Fruit fly (Drosophila melanogaster) whole organism, embryonic: ENCODE data around the gene Aasdh.

ENCODE experiments used
- BtbVII ChIP-seq: fragments of 200-800 bp; sonication (Bioruptor generic); optimal IDR thresholded peaks from 3 replicates; lab custom pipeline; 2017; ENCODE audit warnings: missing biosample characterization, mild to moderate bottlenecking, missing genetic modification characterization
- CG2875 ChIP-seq: fragments of 200-800 bp; sonication (Bioruptor generic); optimal IDR thresholded peaks from 2 replicates; lab custom pipeline; 2017; ENCODE audit warnings: missing biosample characterization, mild to moderate bottlenecking, missing genetic modification characterization, missing genetic modification reagents
- CG31224 ChIP-seq: fragments of 200-800 bp; sonication (Bioruptor generic); IDR thresholded peaks from 2 replicates; pipeline ENCODE4 v1.3.6; 2022; ENCODE audit warnings: missing biosample characterization, missing genetic modification characterization
- CG5180 ChIP-seq: fragments of 200-800 bp; sonication (Bioruptor generic); optimal IDR thresholded peaks from 3 replicates; lab custom pipeline; 2017; ENCODE audit warnings: missing biosample characterization, missing genetic modification characterization, mild to moderate bottlenecking, moderate library complexity, missing genetic modification reagents
- CG6791 ChIP-seq: fragments of 200-800 bp; sonication (Bioruptor generic); IDR thresholded peaks from 3 replicates; pipeline ENCODE4 v1.3.6; 2022; ENCODE audit warnings: missing biosample characterization, missing genetic modification characterization; ENCODE audit not compliant: partially characterized antibody
- CG7987 ChIP-seq: fragments of 200-800 bp; sonication (Bioruptor generic); optimal IDR thresholded peaks from 2 replicates; lab custom pipeline; 2018; ENCODE audit warnings: missing biosample characterization, mild to moderate bottlenecking, missing genetic modification characterization, moderate library complexity
- CG9876 ChIP-seq: fragments of 200-800 bp; sonication (Bioruptor generic); optimal IDR thresholded peaks from 2 replicates; lab custom pipeline; 2016; ENCODE audit warnings: missing biosample characterization, missing genetic modification characterization
- CHES-1-like ChIP-seq: fragments of 200-800 bp; sonication (Bioruptor generic); optimal IDR thresholded peaks from 2 replicates; lab custom pipeline; 2016; ENCODE audit warnings: missing biosample characterization, missing genetic modification characterization
- Drgx ChIP-seq: fragments of 200-800 bp; sonication (Bioruptor generic); IDR thresholded peaks from 2 replicates; pipeline ENCODE4 v1.3.6; 2022; ENCODE audit warnings: missing biosample characterization, missing genetic modification characterization
- E2f2 ChIP-seq: fragments of 200-800 bp; sonication (Bioruptor generic); IDR thresholded peaks from 2 replicates; pipeline ENCODE4 v1.3.6; 2022; ENCODE audit warnings: missing biosample characterization, missing genetic modification characterization
- Med ChIP-seq: fragments of 200-800 bp; sonication (Bioruptor generic); peaks from one replicate; lab custom pipeline; 2016; ENCODE audit warnings: missing biosample characterization, missing genetic modification characterization, mild to moderate bottlenecking, inconsistent platforms, moderate library complexity
- Neu2 ChIP-seq: fragments of 200-800 bp; sonication (Bioruptor generic); optimal IDR thresholded peaks from 3 replicates; lab custom pipeline; 2016; ENCODE audit warnings: missing biosample characterization, missing genetic modification characterization, borderline replicate concordance
- Oli ChIP-seq: fragments of 200-800 bp; sonication (Bioruptor generic); optimal IDR thresholded peaks from 2 replicates; lab custom pipeline; 2018; ENCODE audit warnings: missing biosample characterization, mild to moderate bottlenecking, missing genetic modification characterization, moderate library complexity
- Opbp ChIP-seq: fragments of 200-800 bp; sonication (Bioruptor generic); IDR thresholded peaks from 3 replicates; pipeline ENCODE4 v1.3.6; 2022; ENCODE audit warnings: missing biosample characterization, missing genetic modification characterization; ENCODE audit not compliant: partially characterized antibody
- Xbp1 ChIP-seq: fragments of 200-800 bp; sonication (Bioruptor generic); optimal IDR thresholded peaks from 3 replicates; lab custom pipeline; 2016; ENCODE audit warnings: missing biosample characterization, mild to moderate bottlenecking, missing genetic modification characterization
- abd-A ChIP-seq: fragments of 200-800 bp; sonication (Bioruptor generic); optimal IDR thresholded peaks from 3 replicates; lab custom pipeline; 2019; ENCODE audit warnings: missing biosample characterization, mild to moderate bottlenecking, missing genetic modification characterization, moderate library complexity
- bowl ChIP-seq: fragments of 200-800 bp; sonication (Bioruptor generic); IDR thresholded peaks from 2 replicates; pipeline ENCODE4 v1.3.6; 2022; ENCODE audit warnings: missing biosample characterization, missing genetic modification characterization
- bsh ChIP-seq, 2 experiments: fragments of 200-800 bp; sonication (Bioruptor generic); optimal IDR thresholded peaks; 2 replicates each; lab custom pipeline; 2017 to 2018; ENCODE audit warnings: mild to moderate bottlenecking in 2 of 2, missing biosample characterization in 2 of 2, missing genetic modification characterization in 2 of 2, moderate library complexity in 1 of 2
- cg ChIP-seq: fragments of 200-800 bp; sonication (Bioruptor generic); optimal IDR thresholded peaks from 3 replicates; lab custom pipeline; 2019; ENCODE audit warnings: missing biosample characterization, mild to moderate bottlenecking, missing genetic modification characterization, moderate library complexity
- inv ChIP-seq: fragments of 200-800 bp; sonication (Bioruptor generic); IDR thresholded peaks from 2 replicates; pipeline ENCODE4 v1.3.6; 2022; ENCODE audit warnings: missing biosample characterization, missing genetic modification characterization; ENCODE audit not compliant: partially characterized antibody
- ken ChIP-seq: fragments of 200-800 bp; sonication (Bioruptor generic); IDR thresholded peaks from 3 replicates; pipeline ENCODE4 v1.3.6; 2022; ENCODE audit warnings: missing biosample characterization, missing genetic modification characterization
- klu ChIP-seq: fragments of 200-800 bp; sonication (Bioruptor generic); IDR thresholded peaks from 2 replicates; pipeline ENCODE4 v1.3.6; 2022; ENCODE audit warnings: missing biosample characterization, missing genetic modification characterization
- lbe ChIP-seq: fragments of 200-800 bp; sonication (Bioruptor generic); optimal IDR thresholded peaks from 2 replicates; lab custom pipeline; 2016; ENCODE audit warnings: missing biosample characterization, mild to moderate bottlenecking, missing genetic modification characterization
- lilli ChIP-seq: fragments of 200-800 bp; sonication (Bioruptor generic); optimal IDR thresholded peaks from 3 replicates; lab custom pipeline; 2016; ENCODE audit warnings: missing biosample characterization, missing genetic modification characterization
- lola ChIP-seq, 3 experiments: fragments of >200 bp in 2 of 3; fragments of 200-800 bp in 1 of 3; sonication (Bioruptor generic) in 1 of 3; optimal IDR thresholded peaks; 2 replicates each; lab custom pipeline; 2017 to 2019; ENCODE audit warnings: missing biosample characterization in 3 of 3, missing genetic modification characterization in 3 of 3, mild to moderate bottlenecking in 1 of 3, moderate library complexity in 1 of 3
- mld ChIP-seq: fragments of 200-800 bp; sonication (Bioruptor generic); IDR thresholded peaks from 3 replicates; pipeline ENCODE4 v1.3.6; 2022; ENCODE audit warnings: missing biosample characterization, missing genetic modification characterization; ENCODE audit not compliant: partially characterized antibody
- nau ChIP-seq: fragments of 200-800 bp; sonication (Bioruptor generic); optimal IDR thresholded peaks from 3 replicates; lab custom pipeline; 2017; ENCODE audit warnings: missing biosample characterization, mild to moderate bottlenecking, missing genetic modification characterization, missing genetic modification reagents
- nom ChIP-seq: fragments of 200-800 bp; sonication (Bioruptor generic); optimal IDR thresholded peaks from 2 replicates; lab custom pipeline; 2017; ENCODE audit warnings: missing biosample characterization, missing genetic modification characterization, mild to moderate bottlenecking, moderate library complexity, missing genetic modification reagents
- sd ChIP-seq: fragments of 200-800 bp; sonication (Bioruptor generic); optimal IDR thresholded peaks from 3 replicates; lab custom pipeline; 2018; ENCODE audit warnings: missing biosample characterization, mild to moderate bottlenecking, missing genetic modification characterization, moderate library complexity
- sens ChIP-seq: fragments of 200-800 bp; sonication (Bioruptor generic); peaks from one replicate; lab custom pipeline; 2016; ENCODE audit warnings: missing biosample characterization, missing genetic modification characterization
- tna ChIP-seq: fragments of 200-800 bp; sonication (Bioruptor generic); IDR thresholded peaks from 2 replicates; pipeline ENCODE4 v1.3.6; 2022; ENCODE audit warnings: missing biosample characterization, missing genetic modification characterization; ENCODE audit not compliant: partially characterized antibody
- tup ChIP-seq: fragments of 200-800 bp; sonication (Bioruptor generic); optimal IDR thresholded peaks from 2 replicates; lab custom pipeline; 2016; ENCODE audit warnings: missing biosample characterization, mild to moderate bottlenecking, missing genetic modification characterization, moderate library complexity
- twi ChIP-seq: fragments of 200-800 bp; optimal IDR thresholded peaks from 2 replicates; lab custom pipeline; 2019; ENCODE audit warnings: missing biosample characterization, mild to moderate bottlenecking, missing genetic modification characterization, moderate library complexity
- unpg ChIP-seq: fragments of 200-800 bp; sonication (Bioruptor generic); optimal IDR thresholded peaks from 3 replicates; lab custom pipeline; 2018; ENCODE audit warnings: missing biosample characterization, mild to moderate bottlenecking, missing genetic modification characterization, moderate library complexity
- vfl ChIP-seq: fragments of 200-800 bp; sonication (Bioruptor generic); optimal IDR thresholded peaks from 2 replicates; lab custom pipeline; 2016; ENCODE audit warnings: missing biosample characterization, missing genetic modification characterization
- wor ChIP-seq: fragments of 200-800 bp; sonication (Bioruptor generic); IDR thresholded peaks from 2 replicates; pipeline ENCODE4 v1.3.6; 2022; ENCODE audit warnings: missing biosample characterization, missing genetic modification characterization
- z ChIP-seq: fragments of 200-800 bp; sonication (Bioruptor generic); IDR thresholded peaks from 3 replicates; pipeline ENCODE4 v1.3.6; 2022; ENCODE audit warnings: missing biosample characterization, missing genetic modification characterization
- zfh1 ChIP-seq: fragments of 200-800 bp; sonication (Bioruptor generic); IDR thresholded peaks from 3 replicates; pipeline ENCODE4 v1.3.6; 2022; ENCODE audit warnings: missing biosample characterization, missing genetic modification characterization

Gene Aasdh

DNA sequence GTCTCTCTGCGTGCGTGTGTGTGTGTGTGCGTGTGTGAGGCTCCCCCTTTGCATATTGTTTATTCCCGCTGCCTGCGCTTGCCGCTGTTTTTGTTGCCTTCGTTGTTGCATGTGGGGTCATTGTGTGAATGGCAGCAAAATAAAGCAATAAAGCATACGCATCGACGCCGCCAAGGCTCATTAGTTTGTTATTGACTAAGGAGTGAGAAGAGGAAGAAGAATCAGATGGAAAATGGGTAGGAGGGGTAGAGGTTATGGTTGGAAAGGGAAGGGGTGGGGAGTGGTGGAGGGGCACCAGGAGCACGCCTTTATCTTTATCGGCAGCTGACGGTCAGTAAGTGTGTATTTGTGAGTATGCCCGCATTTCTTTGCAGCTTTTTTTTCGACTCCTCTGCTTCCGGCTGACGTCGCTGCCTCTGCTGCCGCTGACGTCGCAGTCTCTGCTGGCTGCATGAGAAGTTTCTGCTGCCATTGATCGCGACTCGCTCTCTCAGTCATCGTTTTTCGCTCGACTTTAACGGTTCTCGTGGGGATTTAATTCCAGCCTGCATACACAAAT is 29.9 kb downstream of the Aasdh start (continued):
- TF ChIP-seq sens (GFP tag; lab: Kevin White, UChicago), result peak; percentile 22

DNA sequence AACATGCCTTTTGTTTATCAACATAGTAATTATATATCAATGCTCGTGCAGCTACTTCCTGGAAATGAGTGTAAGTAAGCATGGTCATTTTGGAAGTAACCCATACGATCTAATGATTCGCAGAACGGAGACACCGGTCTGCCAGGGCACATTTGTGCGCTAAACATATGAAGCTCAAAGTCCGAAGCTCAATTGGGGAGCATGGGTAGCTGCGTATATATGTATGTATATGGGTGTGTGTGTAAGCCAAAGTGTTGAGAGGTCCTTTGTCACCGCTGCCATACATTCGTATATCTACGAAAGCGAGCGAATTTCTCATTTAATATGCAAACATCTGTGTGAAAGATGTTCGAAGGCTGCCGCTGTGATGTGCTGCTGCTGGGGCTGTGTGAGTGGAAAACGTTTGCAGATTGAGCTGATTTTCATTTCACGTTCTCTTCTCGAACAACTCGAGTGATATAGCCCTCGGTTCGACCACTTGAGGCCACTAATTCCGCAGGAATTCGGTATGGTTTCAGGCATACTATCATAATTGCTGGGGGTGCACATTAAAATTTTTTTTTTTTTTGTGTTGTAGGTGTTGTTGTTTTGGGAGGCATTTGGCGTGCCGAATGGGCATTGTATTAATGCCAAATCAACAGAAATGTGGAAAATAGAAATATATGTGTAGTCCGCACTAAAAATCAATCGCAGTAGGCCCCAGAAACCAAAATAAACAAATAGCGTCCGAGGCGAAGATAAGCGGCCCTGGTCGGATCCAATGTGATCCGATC is 31.1 kb downstream of the Aasdh start:
- no peak for TF ChIP-seq vfl (GFP tag; lab: Kevin White, UChicago)
- TF ChIP-seq unpg (GFP tag; lab: Kevin White, UChicago), result no peak
- peak; percentile 65 for TF ChIP-seq Med (GFP tag; lab: Kevin White, UChicago)
- TF ChIP-seq lbe, result no peak
- no peak for TF ChIP-seq cg (GFP tag; lab: Kevin White, UChicago)
- TF ChIP-seq ken (GFP tag; lab: Robert Waterston, UW), result no peak
- TF ChIP-seq CHES-1-like (GFP tag; lab: Kevin White, UChicago), result no peak
- no peak for TF ChIP-seq CG31224 (GFP tag; lab: Robert Waterston, UW)
- no peak for TF ChIP-seq Xbp1 (GFP tag; lab: Kevin White, UChicago)
- TF ChIP-seq Drgx (GFP tag; lab: Robert Waterston, UW), result 0 out of 2 replicates have a peak, but pooled peaks have one; percentile 24
- no peak for TF ChIP-seq tup
- TF ChIP-seq twi (tag; lab: Kevin White, UChicago), result peak; percentile 88
- TF ChIP-seq z, result peak; percentile 82
- TF ChIP-seq CG6791 (GFP tag; lab: Robert Waterston, UW), result no peak
- TF ChIP-seq tna, result no peak
- no peak for TF ChIP-seq nau (GFP tag; lab: Kevin White, UChicago)
- TF ChIP-seq mld, result no peak
- TF ChIP-seq Opbp, result no peak
- TF ChIP-seq lola (GFP tag; optimal IDR thresholded peaks at IDR 0.05; lab: Kevin White, UChicago), result no peak
- TF ChIP-seq CG5180 (GFP tag; lab: Kevin White, UChicago), result peak; percentile 51
- TF ChIP-seq Oli (tag; lab: Kevin White, UChicago), result no peak
- TF ChIP-seq sd (tag; lab: Kevin White, UChicago), result peak; percentile 85
- no peak for TF ChIP-seq bsh (GFP tag; optimal IDR thresholded peaks at IDR 0.05; lab: Kevin White, UChicago)
- TF ChIP-seq inv, result no peak
- TF ChIP-seq klu, result no peak
- TF ChIP-seq zfh1 (GFP tag; lab: Robert Waterston, UW), result no peak
- TF ChIP-seq E2f2 (GFP tag; lab: Robert Waterston, UW), result no peak
- TF ChIP-seq bowl, result no peak
- no peak for TF ChIP-seq Neu2
- TF ChIP-seq CG7987, result no peak
- TF ChIP-seq lilli (GFP tag; lab: Kevin White, UChicago), result no peak
- no peak for TF ChIP-seq wor (GFP tag; lab: Robert Waterston, UW)
- no peak for TF ChIP-seq BtbVII (GFP tag; lab: Kevin White, UChicago)
- peak; percentile 33 for TF ChIP-seq abd-A
- TF ChIP-seq CG2875, result no peak
- TF ChIP-seq nom (GFP tag; lab: Kevin White, UChicago), result peak; percentile 83
- TF ChIP-seq CG9876 (GFP tag; lab: Kevin White, UChicago), result no peak
